Fruit fly (Drosophila melanogaster): ENCODE data around the gene CG14085.

DNA sequence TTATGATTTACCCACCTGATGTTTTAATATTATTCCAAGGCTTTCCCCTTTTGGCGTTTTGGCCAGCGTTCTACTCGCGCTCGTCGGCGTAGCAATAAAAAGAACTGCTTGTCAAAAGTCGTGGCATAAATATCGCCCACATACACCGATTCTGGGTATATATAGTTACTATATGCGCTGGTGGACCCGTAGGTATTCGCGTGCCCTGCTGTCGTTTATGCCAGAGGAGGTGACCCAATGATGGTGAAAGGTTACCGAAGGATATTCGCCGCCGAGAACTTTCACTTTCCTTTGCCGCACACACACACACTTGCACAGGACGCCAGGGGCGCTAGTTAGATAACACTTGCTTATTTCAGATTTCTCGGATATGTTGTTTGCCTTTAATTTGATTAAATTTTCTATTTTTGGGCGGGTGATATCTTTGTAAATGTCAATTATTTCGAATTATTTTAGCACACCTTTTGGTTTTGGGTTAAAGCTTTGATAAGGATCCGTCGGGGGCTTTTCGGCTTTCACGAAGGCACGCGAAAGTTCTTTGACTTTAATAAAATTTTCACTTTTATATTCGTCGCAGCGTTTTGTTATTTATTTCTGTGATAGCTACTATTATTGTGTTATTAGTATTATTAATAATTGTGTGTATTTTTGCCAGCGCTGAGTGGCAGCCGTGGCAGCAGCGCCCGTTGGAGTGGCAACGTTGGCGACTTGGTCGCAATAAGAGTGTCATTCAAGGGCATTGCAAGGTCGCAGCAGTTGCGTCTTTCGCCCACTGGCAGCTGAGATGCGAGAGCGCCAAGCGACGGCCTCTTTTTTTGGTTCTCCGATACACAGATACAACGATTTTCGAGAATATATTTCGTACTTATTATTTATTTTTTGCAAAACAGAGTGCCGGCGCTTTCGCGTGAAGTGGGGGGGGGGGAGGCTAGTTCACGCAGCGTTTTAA, 22.6 kb downstream of the CG14085 start:
- TF ChIP-seq pan (optimal IDR thresholded peaks at IDR 0.05) (no peak), usp (GFP tag; optimal IDR thresholded peaks at IDR 0.05) (no peak), psq (optimal IDR thresholded peaks at IDR 0.05) (no peak), CG8478 (optimal IDR thresholded peaks at IDR 0.05) (no peak), Dll (optimal IDR thresholded peaks at IDR 0.05) (no peak), EcR (GFP tag; optimal IDR thresholded peaks at IDR 0.05) (no peak)
